Worm (Caenorhabditis elegans): Measurements from ENCODE around the gene ucr-2.1.
A peak's percentile ranks its signal among the peaks of the same experiment; 100 is the strongest.

Gene ucr-2.1

DNA sequence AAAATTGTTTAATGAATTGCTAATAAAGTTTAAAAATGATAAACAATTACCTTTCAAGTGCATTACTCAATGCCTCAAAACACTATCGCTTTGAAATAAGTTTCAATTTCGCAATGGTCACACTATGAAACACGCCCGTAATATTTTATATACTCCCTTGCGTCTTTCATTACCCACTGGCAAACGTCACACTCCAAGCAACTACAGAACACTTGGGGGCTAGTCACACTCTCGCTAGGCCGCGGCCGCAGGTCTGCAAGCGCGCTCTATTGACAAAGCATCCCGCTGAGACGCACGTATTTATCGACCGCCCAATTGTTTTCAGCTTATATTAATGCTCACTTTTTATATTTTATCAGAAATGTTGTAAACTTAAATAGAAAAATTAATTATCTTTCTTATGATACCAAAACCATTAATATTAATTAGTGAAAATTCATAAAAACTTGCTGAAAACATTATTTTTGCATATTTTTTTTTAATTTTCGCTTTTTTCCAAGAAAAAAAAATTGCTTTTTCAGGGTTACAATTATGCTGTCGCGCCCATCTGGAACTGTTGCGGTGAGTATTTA is at the start of gene ucr-2.1, which contains the start of gene nmat-1:
Gene ucr-2.1, plus strand, starts transcription at position 522 of the 572 bp plus-strand sequence.
Gene nmat-1, minus strand, starts transcription at position 136 of the 572 bp plus-strand sequence.
- TF ChIP-seq nhr-6 (tag; optimal IDR thresholded peaks at IDR 0.05) (peak; percentile 55), F13H6.1 (tag; optimal IDR thresholded peaks at IDR 0.05) (peak; percentile 78), lin-11 (tag; optimal IDR thresholded peaks at IDR 0.05) (peak; percentile 63), ama-1 (optimal IDR thresholded peaks at IDR 0.05) (no peak), nhr-25 (tag; optimal IDR thresholded peaks at IDR 0.05) (peak; percentile 75), nhr-129 (tag; optimal IDR thresholded peaks at IDR 0.05) (peak; percentile 76), C34F6.9 (tag; optimal IDR thresholded peaks at IDR 0.05) (peak; percentile 74), peb-1 (tag; optimal IDR thresholded peaks at IDR 0.05) (no peak), crh-2 (tag; optimal IDR thresholded peaks at IDR 0.05) (peak; percentile 86), unc-55 (GFP tag; optimal IDR thresholded peaks at IDR 0.05) (peak; percentile 76), lsy-2 (tag; optimal IDR thresholded peaks at IDR 0.05) (peak in 1 of 2 experiments; percentile 74), mbf-1 (tag; optimal IDR thresholded peaks at IDR 0.05) (no peak), alr-1 (tag; optimal IDR thresholded peaks at IDR 0.05) (no peak), sma-9 (GFP tag; optimal IDR thresholded peaks at IDR 0.05) (peak; percentile 86), sma-9 (tag; optimal IDR thresholded peaks at IDR 0.05) (no peak), ZK546.5 (tag; optimal IDR thresholded peaks at IDR 0.05) (no peak), mdl-1 (tag; optimal IDR thresholded peaks at IDR 0.05) (peak in 1 of 2 experiments; percentile 37), ceh-16 (tag; optimal IDR thresholded peaks at IDR 0.05) (peak; percentile 10), fos-1 (tag; optimal IDR thresholded peaks at IDR 0.05) (peak; percentile 91), sma-3 (GFP tag; optimal IDR thresholded peaks at IDR 0.05) (peak; percentile 89), gmeb-1 (tag; optimal IDR thresholded peaks at IDR 0.05) (peak; percentile 72), lin-13 (GFP tag; optimal IDR thresholded peaks at IDR 0.05) (peak; percentile 72), sem-4 (tag; optimal IDR thresholded peaks at IDR 0.05) (peak; percentile 75), nhr-21 (tag; optimal IDR thresholded peaks at IDR 0.05) (peak; percentile 60), mab-5 (tag; optimal IDR thresholded peaks at IDR 0.05) (no peak), egl-27 (tag; optimal IDR thresholded peaks at IDR 0.05) (peak; percentile 32), ztf-4 (tag; optimal IDR thresholded peaks at IDR 0.05) (no peak)

ce11 chrX:11969085-11969484 is 49.1 kb upstream of the ucr-2.1 start:
- no peak for TF ChIP-seq nhr-12 (tag; optimal IDR thresholded peaks at IDR 0.05)
- TF ChIP-seq lin-13 (GFP tag; optimal IDR thresholded peaks at IDR 0.05), result no peak
- TF ChIP-seq skn-1 (tag; optimal IDR thresholded peaks at IDR 0.05), result no peak
- TF ChIP-seq lsy-2 (tag; optimal IDR thresholded peaks at IDR 0.05), result peak in 1 of 2 experiments; percentile 4
- no peak for TF ChIP-seq gmeb-1 (tag; optimal IDR thresholded peaks at IDR 0.05)
- peak; percentile 52 for TF ChIP-seq C34F6.9 (tag; optimal IDR thresholded peaks at IDR 0.05)
- TF ChIP-seq sma-9 (GFP tag; optimal IDR thresholded peaks at IDR 0.05), result peak; percentile 30
- TF ChIP-seq sma-9 (tag; optimal IDR thresholded peaks at IDR 0.05), result no peak
- TF ChIP-seq unc-62 (GFP tag; optimal IDR thresholded peaks at IDR 0.05), result no peak

- no peak for TF ChIP-seq C34F6.9 (tag; optimal IDR thresholded peaks at IDR 0.05)
- no peak for TF ChIP-seq snpc-4 (tag; optimal IDR thresholded peaks at IDR 0.05)
- TF ChIP-seq lsy-2 (tag; optimal IDR thresholded peaks at IDR 0.05), result no peak
- no peak for TF ChIP-seq nhr-77 (tag; optimal IDR thresholded peaks at IDR 0.05)
- no peak for TF ChIP-seq nhr-25 (tag; optimal IDR thresholded peaks at IDR 0.05)
- TF ChIP-seq gmeb-1 (tag; optimal IDR thresholded peaks at IDR 0.05), result no peak
- TF ChIP-seq nhr-23 (tag; optimal IDR thresholded peaks at IDR 0.05), result no peak
- no peak for TF ChIP-seq nhr-11 (tag; optimal IDR thresholded peaks at IDR 0.05)
- TF ChIP-seq egl-27 (tag; optimal IDR thresholded peaks at IDR 0.05), result no peak
- TF ChIP-seq nhr-6 (tag; optimal IDR thresholded peaks at IDR 0.05), result no peak
- TF ChIP-seq lin-13 (GFP tag; optimal IDR thresholded peaks at IDR 0.05), result no peak
- no peak for TF ChIP-seq nhr-12 (tag; optimal IDR thresholded peaks at IDR 0.05)
- TF ChIP-seq lin-39 (tag; optimal IDR thresholded peaks at IDR 0.05), result no peak
- TF ChIP-seq lin-11 (tag; optimal IDR thresholded peaks at IDR 0.05), result no peak
- TF ChIP-seq mab-5 (tag; optimal IDR thresholded peaks at IDR 0.05), result no peak
- TF ChIP-seq aly-2 (tag; optimal IDR thresholded peaks at IDR 0.05), result no peak
- no peak for TF ChIP-seq mbf-1 (tag; optimal IDR thresholded peaks at IDR 0.05)
Measured at ce11 chrX:11969554-11969953, 48.7 kb upstream of the ucr-2.1 start.

- no peak for TF ChIP-seq ama-1 (optimal IDR thresholded peaks at IDR 0.05)
- no peak for TF ChIP-seq F13H6.1 (tag; optimal IDR thresholded peaks at IDR 0.05)
- TF ChIP-seq ceh-16 (tag; optimal IDR thresholded peaks at IDR 0.05), result no peak
Measured at ce11 chrX:11971323-11971722, 46.9 kb upstream of the ucr-2.1 start.

Measured in whole organism, L2 larva.